Fruit fly (Drosophila melanogaster): ENCODE data around the gene Wdr81.
A peak's percentile ranks its signal among the peaks of the same experiment; 100 is the strongest.

Gene Wdr81

dm6 chr2L:11980075-11980474 lies 40.7 kb downstream of the Wdr81 start (continued):
- no peak for TF ChIP-seq ewg (GFP tag; optimal IDR thresholded peaks at IDR 0.05)
- no peak for TF ChIP-seq CG6272 (GFP tag; IDR thresholded peaks at IDR 0.05)
- TF ChIP-seq CG8388 (GFP tag; optimal IDR thresholded peaks at IDR 0.05) = peak; percentile 27

DNA sequence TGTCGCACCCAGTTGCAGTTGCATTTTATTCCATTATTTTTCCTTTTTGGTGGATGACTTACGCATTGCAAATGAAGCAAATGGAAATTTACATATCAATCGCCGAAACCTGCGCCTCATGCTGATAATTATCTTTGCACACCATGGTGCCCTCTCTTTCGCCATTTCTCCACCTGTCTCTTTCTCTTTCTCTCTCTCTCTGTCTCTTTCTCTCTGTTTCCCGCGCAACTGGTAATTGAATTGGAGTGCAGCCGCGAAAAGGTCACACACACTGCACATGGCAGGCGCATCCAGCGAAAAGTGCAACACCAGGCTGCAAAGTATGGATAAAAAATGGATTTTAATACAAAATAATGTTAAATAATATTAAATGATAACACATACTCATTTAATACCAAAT lies 43.0 kb downstream of the Wdr81 start:
- peak; percentile 7 for TF ChIP-seq CG1832 (GFP tag; optimal IDR thresholded peaks at IDR 0.05)
- no peak for TF ChIP-seq amos (GFP tag; IDR thresholded peaks at IDR 0.05; ENCODE audit: partially characterized antibody)
- TF ChIP-seq zen (tag; optimal IDR thresholded peaks at IDR 0.05) = peak; percentile 53
- peak; percentile 28 for TF ChIP-seq CG15479 (GFP tag; optimal IDR thresholded peaks at IDR 0.05)
- TF ChIP-seq sens (GFP tag) = peak; percentile 75

DNA sequence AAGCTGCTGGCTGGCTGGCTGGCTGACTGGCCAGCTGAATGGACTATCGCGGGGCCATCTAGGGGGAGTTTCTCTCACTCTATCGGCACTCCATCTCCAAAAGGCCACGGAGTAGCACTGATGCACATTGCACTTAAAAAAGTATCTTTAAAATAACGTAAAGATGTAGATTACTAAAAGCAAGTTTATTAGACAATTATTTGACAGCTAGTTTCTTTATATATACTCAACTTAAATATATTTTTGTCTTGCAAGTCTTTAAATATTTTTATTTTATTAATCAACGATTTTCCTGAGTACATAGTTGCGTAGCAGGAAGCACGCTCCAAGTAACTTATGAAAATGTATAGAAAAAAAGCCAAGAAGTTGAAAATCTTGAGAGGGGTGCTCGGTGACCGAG lies 43.8 kb downstream of the Wdr81 start:
- TF ChIP-seq chif (GFP tag; optimal IDR thresholded peaks at IDR 0.05) (no peak), Lhr (GFP tag; optimal IDR thresholded peaks at IDR 0.05) (no peak), CG3838 (GFP tag; optimal IDR thresholded peaks at IDR 0.05) (no peak)

dm6 chr2L:11973145-11973738 lies 47.5 kb downstream of the Wdr81 start:
- no peak for TF ChIP-seq sc (optimal IDR thresholded peaks at IDR 0.05)
- TF ChIP-seq sc (GFP tag; optimal IDR thresholded peaks at IDR 0.05) = no peak
- TF ChIP-seq cad (GFP tag; optimal IDR thresholded peaks at IDR 0.05) = peak; percentile 31
- no peak for TF ChIP-seq Sin3A (optimal IDR thresholded peaks at IDR 0.05)
- TF ChIP-seq chinmo (GFP tag; IDR thresholded peaks at IDR 0.05; ENCODE audit: partially characterized antibody) = 0 out of 4 replicates have a peak, but pooled peaks have one; percentile 19
- no peak for TF ChIP-seq phol (tag; optimal IDR thresholded peaks at IDR 0.05)
- TF ChIP-seq Hand (GFP tag; optimal IDR thresholded peaks at IDR 0.05) = no peak
- TF ChIP-seq CG7786 (GFP tag; optimal IDR thresholded peaks at IDR 0.05) = no peak
- no peak for TF ChIP-seq CG31388 (GFP tag; optimal IDR thresholded peaks at IDR 0.05)
- no peak for TF ChIP-seq CG12299 (tag; optimal IDR thresholded peaks at IDR 0.05)
- no peak for TF ChIP-seq CG16779 (GFP tag; IDR thresholded peaks at IDR 0.05)
- TF ChIP-seq CG17912 (GFP tag; optimal IDR thresholded peaks at IDR 0.05) = no peak
- no peak for TF ChIP-seq CG8290 (GFP tag; optimal IDR thresholded peaks at IDR 0.05)
- no peak for TF ChIP-seq CG8290 (tag; optimal IDR thresholded peaks at IDR 0.05)
- TF ChIP-seq CG6272 (GFP tag; IDR thresholded peaks at IDR 0.05) = no peak
- no peak for TF ChIP-seq esg (GFP tag; conservative IDR thresholded peaks at IDR 0.05)
- TF ChIP-seq dimm (GFP tag; IDR thresholded peaks at IDR 0.05) = no peak
- no peak for TF ChIP-seq yki (optimal IDR thresholded peaks at IDR 0.05)
- no peak for TF ChIP-seq Nf-YC (tag; optimal IDR thresholded peaks at IDR 0.05)
- no peak for TF ChIP-seq chn (GFP tag; optimal IDR thresholded peaks at IDR 0.05)
- no peak for TF ChIP-seq CG4854 (GFP tag; optimal IDR thresholded peaks at IDR 0.05)
- TF ChIP-seq CG42726 (GFP tag; IDR thresholded peaks at IDR 0.05; ENCODE audit: partially characterized antibody) = no peak
- no peak for TF ChIP-seq CG13296 (GFP tag; optimal IDR thresholded peaks at IDR 0.05)
- TF ChIP-seq D (optimal IDR thresholded peaks at IDR 0.05) = no peak
- TF ChIP-seq D (GFP tag; optimal IDR thresholded peaks at IDR 0.05) = no peak
- no peak for TF ChIP-seq org-1 (GFP tag; optimal IDR thresholded peaks at IDR 0.05)
- peak; percentile 11 for TF ChIP-seq pros (GFP tag; optimal IDR thresholded peaks at IDR 0.05)
- no peak for TF ChIP-seq CG11398 (GFP tag; optimal IDR thresholded peaks at IDR 0.05)
- no peak for TF ChIP-seq lmd (GFP tag; IDR thresholded peaks at IDR 0.05)
- TF ChIP-seq CG10267 (tag; optimal IDR thresholded peaks at IDR 0.05) = no peak
- no peak for TF ChIP-seq tio (GFP tag; optimal IDR thresholded peaks at IDR 0.05)
- TF ChIP-seq CG6791 (GFP tag; IDR thresholded peaks at IDR 0.05; ENCODE audit: partially characterized antibody) = no peak
- TF ChIP-seq GATAe (GFP tag; conservative IDR thresholded peaks at IDR 0.05) = no peak
- TF ChIP-seq CG11093 (GFP tag; IDR thresholded peaks at IDR 0.05) = no peak
- TF ChIP-seq disco-r (GFP tag; optimal IDR thresholded peaks at IDR 0.05) = no peak
- TF ChIP-seq CG11695 (GFP tag; IDR thresholded peaks at IDR 0.05) = no peak
- peak; percentile 54 for TF ChIP-seq CG13894 (tag; optimal IDR thresholded peaks at IDR 0.05)
